Worm (Caenorhabditis elegans): ENCODE results near the gene F16B3.3.

DNA sequence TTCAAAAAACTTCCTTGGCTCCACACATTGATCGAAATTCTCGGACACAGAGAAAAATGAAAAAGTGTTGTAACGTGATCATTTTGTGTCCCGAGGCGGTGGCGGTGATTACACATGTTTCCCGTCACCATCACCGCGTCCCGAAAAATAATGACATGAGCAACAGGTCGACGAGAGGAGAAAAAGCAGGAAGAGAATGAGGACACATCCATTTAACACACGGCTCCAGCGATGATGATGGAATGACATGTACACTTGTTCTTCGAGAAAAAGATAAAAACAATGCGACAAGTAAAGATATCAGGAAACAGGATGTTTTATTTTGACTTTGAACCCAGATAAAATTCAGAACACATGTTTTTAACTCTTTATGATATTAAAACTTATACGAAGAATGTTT, 9.6 kb upstream of the F16B3.3 start:
- no peak for TF ChIP-seq nhr-76 (tag; optimal IDR thresholded peaks at IDR 0.05)
- no peak for TF ChIP-seq egl-27 (tag; optimal IDR thresholded peaks at IDR 0.05)
